Fruit fly (Drosophila melanogaster): ENCODE results near the gene Nepl8.

Gene Nepl8

dm6 chr2L:16487571-16488276, at the start of gene Nepl8:
Gene Nepl8 (plus strand): TSS chr2L:16488148.
- no peak for TF ChIP-seq CG7368 (GFP tag; optimal IDR thresholded peaks at IDR 0.05)
- TF ChIP-seq Sox15 (GFP tag; optimal IDR thresholded peaks at IDR 0.05), result no peak
- no peak for TF ChIP-seq CG10669 (GFP tag; optimal IDR thresholded peaks at IDR 0.05)
- TF ChIP-seq CG4318 (GFP tag; optimal IDR thresholded peaks at IDR 0.05), result no peak
- peak; percentile 16 to 66 for TF ChIP-seq ss (GFP tag; optimal IDR thresholded peaks at IDR 0.05)
- no peak for TF ChIP-seq CG11902 (GFP tag; optimal IDR thresholded peaks at IDR 0.05)
- no peak for TF ChIP-seq esn (GFP tag; optimal IDR thresholded peaks at IDR 0.05)
- TF ChIP-seq CG9139 (GFP tag; optimal IDR thresholded peaks at IDR 0.05), result peak; percentile 10
- TF ChIP-seq CG1621 (tag; optimal IDR thresholded peaks at IDR 0.05), result no peak
- TF ChIP-seq CG3032 (tag; optimal IDR thresholded peaks at IDR 0.05), result peak; percentile 17
- no peak for TF ChIP-seq acj6 (GFP tag; optimal IDR thresholded peaks at IDR 0.05)
- TF ChIP-seq dsx (GFP tag; optimal IDR thresholded peaks at IDR 0.05; ENCODE audit: poor library complexity, severe bottlenecking), result no peak
- peak; percentile 5 for TF ChIP-seq lz (GFP tag; optimal IDR thresholded peaks at IDR 0.05)
- peak; percentile 35 for TF ChIP-seq CG6808 (GFP tag; optimal IDR thresholded peaks at IDR 0.05)
- no peak for TF ChIP-seq Eip93F (GFP tag; optimal IDR thresholded peaks at IDR 0.05)
- no peak for TF ChIP-seq fkh (GFP tag; optimal IDR thresholded peaks at IDR 0.05)
- no peak for TF ChIP-seq Lpt (GFP tag; optimal IDR thresholded peaks at IDR 0.05)
- no peak for TF ChIP-seq Blimp-1 (GFP tag; optimal IDR thresholded peaks at IDR 0.05)
- peak; percentile 64 for TF ChIP-seq CG6276 (GFP tag; optimal IDR thresholded peaks at IDR 0.05)
- TF ChIP-seq eg (GFP tag; IDR thresholded peaks at IDR 0.05), result no peak
- no peak for TF ChIP-seq Met (GFP tag; optimal IDR thresholded peaks at IDR 0.05)
- no peak for TF ChIP-seq salr (GFP tag; optimal IDR thresholded peaks at IDR 0.05)
- peak; percentile 7 for TF ChIP-seq pdm3 (GFP tag; optimal IDR thresholded peaks at IDR 0.05)
- no peak for TF ChIP-seq Eip78C (GFP tag)
- TF ChIP-seq achi (GFP tag; optimal IDR thresholded peaks at IDR 0.05), result no peak
- TF ChIP-seq Sox14 (GFP tag; optimal IDR thresholded peaks at IDR 0.05), result peak; percentile 48
- TF ChIP-seq spab (GFP tag; optimal IDR thresholded peaks at IDR 0.05), result no peak
- TF ChIP-seq net (GFP tag; optimal IDR thresholded peaks at IDR 0.05), result no peak
- TF ChIP-seq OdsH (GFP tag; optimal IDR thresholded peaks at IDR 0.05), result no peak
- no peak for TF ChIP-seq Hr4 (GFP tag; optimal IDR thresholded peaks at IDR 0.05)
- TF ChIP-seq cyc (GFP tag; optimal IDR thresholded peaks at IDR 0.05), result no peak
- no peak for TF ChIP-seq CG6163 (GFP tag; IDR thresholded peaks at IDR 0.05)
- TF ChIP-seq Eip75B (GFP tag; optimal IDR thresholded peaks at IDR 0.05), result no peak
- no peak for TF ChIP-seq Smox (GFP tag; optimal IDR thresholded peaks at IDR 0.05)
- TF ChIP-seq Hr39 (GFP tag; optimal IDR thresholded peaks at IDR 0.05), result no peak
- peak; percentile 22; the same call in 1 of the 2 replicates for TF ChIP-seq CG15336 (GFP tag; IDR thresholded peaks at IDR 0.05)
- TF ChIP-seq Sox102F (GFP tag; optimal IDR thresholded peaks at IDR 0.05), result no peak
- no peak for TF ChIP-seq svp (GFP tag)
- TF ChIP-seq CG31627 (GFP tag; optimal IDR thresholded peaks at IDR 0.05), result no peak
- TF ChIP-seq Hr38 (GFP tag; optimal IDR thresholded peaks at IDR 0.05), result no peak
- 0 out of 3 replicates have a peak, but pooled peaks have one; percentile 20 for TF ChIP-seq CG8119 (GFP tag; IDR thresholded peaks at IDR 0.05)
- TF ChIP-seq Ets96B (tag; optimal IDR thresholded peaks at IDR 0.05), result no peak
- no peak for TF ChIP-seq CG8319 (GFP tag; optimal IDR thresholded peaks at IDR 0.05)
- TF ChIP-seq CG32006 (GFP tag; optimal IDR thresholded peaks at IDR 0.05), result no peak
- TF ChIP-seq CG10631 (GFP tag; optimal IDR thresholded peaks at IDR 0.05), result no peak
- TF ChIP-seq vri (GFP tag; optimal IDR thresholded peaks at IDR 0.05), result no peak
- TF ChIP-seq CG8632 (GFP tag; optimal IDR thresholded peaks at IDR 0.05), result no peak

Measured in whole organism, prepupa.